Worm (Caenorhabditis elegans) whole organism, L4 larva: ENCODE data around the gene C16D9.1.
A peak's percentile ranks its signal among the peaks of the same experiment; 100 is the strongest.

Experiments used
- F26F4.8 ChIP-seq: fragments of 200-800 bp; sonication (Bioruptor generic); conservative IDR thresholded peaks from 2 replicates; pipeline ENCODE4 v1.3.6; 2022; ENCODE audit warnings: missing genetic modification characterization, missing compliant biosample characterization
- F49E8.2 ChIP-seq: sonication (generic microtip); optimal IDR thresholded peaks from 2 replicates; lab custom pipeline; 2016; ENCODE audit warnings: missing compliant biosample characterization, mild to moderate bottlenecking, missing genetic modification characterization, borderline replicate concordance
- R02D3.7 ChIP-seq: fragments of 150-350 bp; sonication (generic microtip); optimal IDR thresholded peaks from 3 replicates; lab custom pipeline; 2014; ENCODE audit warnings: missing biosample characterization, missing genetic modification characterization
- T26A8.4 ChIP-seq: fragments of 200-800 bp; sonication (Bioruptor generic); IDR thresholded peaks from 2 replicates; pipeline ENCODE4 v1.3.6; 2022; ENCODE audit warnings: missing genetic modification characterization, missing compliant biosample characterization
- Y48G9A.11 ChIP-seq: fragments of 200-800 bp; sonication (Bioruptor generic); IDR thresholded peaks from 2 replicates; pipeline ENCODE4 v1.3.6; 2022; ENCODE audit warnings: missing genetic modification reagents, missing genetic modification characterization, missing compliant biosample characterization
- Y75B8A.6 ChIP-seq: fragments of 200-800 bp; sonication (Bioruptor generic); IDR thresholded peaks from 2 replicates; pipeline ENCODE4 v1.3.6; 2022; ENCODE audit warnings: missing genetic modification reagents, missing genetic modification characterization, missing compliant biosample characterization
- ZK337.2 ChIP-seq: fragments of 200-800 bp; sonication (Bioruptor generic); IDR thresholded peaks from 2 replicates; pipeline ENCODE4 v1.3.6; 2022; ENCODE audit warnings: missing genetic modification reagents, missing genetic modification characterization, missing compliant biosample characterization
- ZK546.5 ChIP-seq, 2 experiments: sonication (generic microtip); optimal IDR thresholded peaks; 2 replicates each; lab custom pipeline; 2017; ENCODE audit warnings: missing biosample characterization in 2 of 2, missing genetic modification characterization in 2 of 2
- aha-1 ChIP-seq: fragments of 150-350 bp; peaks from one replicate; lab custom pipeline; 2014; ENCODE audit warnings: missing biosample characterization, missing genetic modification characterization
- ama-1 ChIP-seq: fragments of 150-350 bp; optimal IDR thresholded peaks from 2 replicates; lab custom pipeline; 2014; ENCODE audit warnings: inconsistent platforms, mixed read lengths
- arid-1 ChIP-seq: fragments of 200-800 bp; sonication (Bioruptor generic); conservative IDR thresholded peaks from 2 replicates; pipeline ENCODE4 v1.3.6; 2022; ENCODE audit warnings: missing genetic modification reagents, missing genetic modification characterization, missing compliant biosample characterization
- ceh-28 ChIP-seq: fragments of 150-350 bp; optimal IDR thresholded peaks from 2 replicates; lab custom pipeline; 2014; ENCODE audit warnings: missing biosample characterization, missing genetic modification reagents, missing genetic modification characterization
- ceh-44 ChIP-seq: fragments of 200-800 bp; sonication (Bioruptor generic); IDR thresholded peaks from 2 replicates; pipeline ENCODE4 v1.3.6; 2022; ENCODE audit warnings: missing genetic modification reagents, missing genetic modification characterization, missing compliant biosample characterization
- ceh-82 ChIP-seq: sonication (generic microtip); optimal IDR thresholded peaks from 2 replicates; lab custom pipeline; 2017; ENCODE audit warnings: missing biosample characterization, missing genetic modification characterization
- daf-19 ChIP-seq: fragments of 200-800 bp; sonication (Bioruptor generic); conservative IDR thresholded peaks from 2 replicates; pipeline ENCODE4 v1.3.6; 2022; ENCODE audit warnings: missing genetic modification characterization, missing compliant biosample characterization
- dmd-6 ChIP-seq: fragments of 200-800 bp; sonication (Bioruptor generic); IDR thresholded peaks from 2 replicates; pipeline ENCODE4 v1.3.6; 2022; ENCODE audit warnings: missing genetic modification reagents, missing genetic modification characterization, missing compliant biosample characterization
- dmd-8 ChIP-seq: fragments of 200-800 bp; sonication (Bioruptor generic); IDR thresholded peaks from 2 replicates; pipeline ENCODE4 v1.3.6; 2022; ENCODE audit warnings: missing genetic modification characterization, missing compliant biosample characterization
- dmd-9 ChIP-seq: fragments of 200-800 bp; sonication (Bioruptor generic); IDR thresholded peaks from 2 replicates; pipeline ENCODE4 v1.3.6; 2022; ENCODE audit warnings: missing genetic modification reagents, missing genetic modification characterization, missing compliant biosample characterization
- duxl-1 ChIP-seq: sonication (generic microtip); optimal IDR thresholded peaks from 2 replicates; lab custom pipeline; 2016; ENCODE audit warnings: mild to moderate bottlenecking, missing genetic modification characterization, moderate library complexity, missing compliant biosample characterization; ENCODE audit not compliant: poor library complexity
- dve-1 ChIP-seq: sonication (generic microtip); optimal IDR thresholded peaks from 2 replicates; lab custom pipeline; 2017; ENCODE audit warnings: antibody characterized with exemption, mild to moderate bottlenecking, missing genetic modification characterization, missing compliant biosample characterization; ENCODE audit not compliant: insufficient read depth
- egl-27 ChIP-seq: sonication (generic microtip); optimal IDR thresholded peaks from 3 replicates; lab custom pipeline; 2017; ENCODE audit warnings: missing biosample characterization, missing genetic modification reagents, missing genetic modification characterization
- egl-43 ChIP-seq: fragments of 200-800 bp; sonication (Bioruptor generic); IDR thresholded peaks from 2 replicates; pipeline ENCODE4 v1.3.6; 2022; ENCODE audit warnings: missing genetic modification reagents, missing genetic modification characterization, missing compliant biosample characterization
- fos-1 ChIP-seq: fragments of 150-350 bp; optimal IDR thresholded peaks from 2 replicates; lab custom pipeline; 2014; ENCODE audit warnings: missing biosample characterization, missing genetic modification characterization
- hlh-11 ChIP-seq: fragments of 200-800 bp; sonication (Bioruptor generic); optimal IDR thresholded peaks from 2 replicates; lab custom pipeline; 2018; ENCODE audit warnings: mild to moderate bottlenecking, missing genetic modification characterization, missing compliant biosample characterization
- lim-7 ChIP-seq: fragments of 200-800 bp; sonication (Bioruptor generic); IDR thresholded peaks from 2 replicates; pipeline ENCODE4 v1.3.6; 2022; ENCODE audit warnings: missing genetic modification characterization, missing compliant biosample characterization
- lin-39 ChIP-seq: fragments of 150-350 bp; optimal IDR thresholded peaks from 2 replicates; lab custom pipeline; 2014; ENCODE audit warnings: missing biosample characterization, missing genetic modification reagents, missing genetic modification characterization
- madf-5 ChIP-seq, 2 experiments: fragments of 200-800 bp; sonication (Bioruptor generic); IDR thresholded peaks; 2 replicates each; pipeline ENCODE4 v1.3.6; 2022; ENCODE audit warnings: missing compliant biosample characterization in 2 of 2, missing genetic modification characterization in 2 of 2
- madf-9 ChIP-seq: fragments of 200-800 bp; sonication (Bioruptor generic); conservative IDR thresholded peaks from 2 replicates; pipeline ENCODE4 v1.3.6; 2022; ENCODE audit warnings: missing genetic modification reagents, missing genetic modification characterization, missing compliant biosample characterization
- mdt-29 ChIP-seq: fragments of 200-800 bp; sonication (Bioruptor generic); IDR thresholded peaks from 2 replicates; pipeline ENCODE4 v1.3.6; 2022; ENCODE audit warnings: missing genetic modification reagents, missing genetic modification characterization, missing compliant biosample characterization
- mxl-3 ChIP-seq: fragments of 200-800 bp; sonication (Bioruptor generic); optimal IDR thresholded peaks from 2 replicates; lab custom pipeline; 2018; ENCODE audit warnings: mild to moderate bottlenecking, missing genetic modification characterization, missing compliant biosample characterization
- nhr-10 ChIP-seq: fragments of 150-350 bp; optimal IDR thresholded peaks from 2 replicates; lab custom pipeline; 2014; ENCODE audit warnings: missing biosample characterization, missing genetic modification characterization
- nhr-102 ChIP-seq: sonication (generic microtip); optimal IDR thresholded peaks from 2 replicates; lab custom pipeline; 2016; ENCODE audit warnings: mild to moderate bottlenecking, missing genetic modification characterization, moderate library complexity, missing compliant biosample characterization
- nhr-237 ChIP-seq: sonication (generic microtip); optimal IDR thresholded peaks from 2 replicates; lab custom pipeline; 2017; ENCODE audit warnings: missing biosample characterization, missing genetic modification characterization
- nhr-25 ChIP-seq: sonication (generic microtip); optimal IDR thresholded peaks from 2 replicates; lab custom pipeline; 2017; ENCODE audit warnings: missing genetic modification characterization, mild to moderate bottlenecking, missing compliant biosample characterization, antibody characterized with exemption, moderate library complexity, borderline replicate concordance; ENCODE audit not compliant: insufficient read depth
- nhr-41 ChIP-seq: fragments of 200-800 bp; sonication (Bioruptor generic); IDR thresholded peaks from 2 replicates; pipeline ENCODE4 v1.3.6; 2022; ENCODE audit warnings: missing genetic modification reagents, missing genetic modification characterization, missing compliant biosample characterization
- nhr-48 ChIP-seq: sonication (generic microtip); optimal IDR thresholded peaks from 2 replicates; lab custom pipeline; 2016; ENCODE audit warnings: mild to moderate bottlenecking, missing genetic modification characterization, missing compliant biosample characterization
- nhr-77 ChIP-seq: fragments of 150-350 bp; optimal IDR thresholded peaks from 2 replicates; lab custom pipeline; 2014; ENCODE audit warnings: missing biosample characterization, missing genetic modification characterization
- pha-4 ChIP-seq, 2 experiments: fragments of 150-350 bp in 1 of 2; fragments of 200-800 bp in 1 of 2; sonication (Bioruptor generic) in 1 of 2; IDR thresholded peaks in 1 of 2; optimal IDR thresholded peaks in 1 of 2; 2 replicates each; pipeline versions ENCODE4 v1.3.6 to Lab custom; 2014 to 2022; ENCODE audit warnings: missing genetic modification characterization in 2 of 2, missing genetic modification reagents in 2 of 2, missing biosample characterization in 1 of 2, missing compliant biosample characterization in 1 of 2
- snpc-1.2 ChIP-seq: fragments of 200-800 bp; sonication (Bioruptor generic); IDR thresholded peaks from 2 replicates; pipeline ENCODE4 v1.3.6; 2022; ENCODE audit warnings: missing genetic modification reagents, missing genetic modification characterization, missing compliant biosample characterization
- snpc-4 ChIP-seq: fragments of 150-350 bp; optimal IDR thresholded peaks from 2 replicates; lab custom pipeline; 2014; ENCODE audit warnings: missing biosample characterization, missing genetic modification characterization
- tag-97 ChIP-seq: fragments of 200-800 bp; sonication (Bioruptor generic); IDR thresholded peaks from 2 replicates; pipeline ENCODE4 v1.3.6; 2022; ENCODE audit warnings: missing genetic modification characterization, missing compliant biosample characterization
- tra-1 ChIP-seq: fragments of 200-800 bp; sonication (Bioruptor generic); IDR thresholded peaks from 2 replicates; pipeline ENCODE4 v1.3.6; 2022; ENCODE audit warnings: missing genetic modification reagents, missing genetic modification characterization, missing compliant biosample characterization
- unc-130 ChIP-seq: sonication (generic microtip); optimal IDR thresholded peaks from 2 replicates; lab custom pipeline; 2016; ENCODE audit warnings: missing genetic modification reagents, missing genetic modification characterization, missing compliant biosample characterization
- unc-62 ChIP-seq, 3 experiments: fragments of 150-350 bp in 1 of 3; sonication (generic microtip); optimal IDR thresholded peaks in 2 of 3; peaks in 1 of 3; 1 replicate in 1 of 3; 2 replicates in 2 of 3; lab custom pipeline; 2014 to 2017; ENCODE audit warnings: missing biosample characterization in 3 of 3, missing genetic modification characterization in 3 of 3, missing genetic modification reagents in 3 of 3, missing genotype in 1 of 3
- vab-7 ChIP-seq: fragments of 200-800 bp; sonication (Bioruptor generic); IDR thresholded peaks from 2 replicates; pipeline ENCODE4 v1.3.6; 2022; ENCODE audit warnings: missing genetic modification reagents, missing genetic modification characterization, missing compliant biosample characterization
- zfp-2 ChIP-seq: sonication (generic microtip); optimal IDR thresholded peaks from 2 replicates; lab custom pipeline; 2016; ENCODE audit warnings: mild to moderate bottlenecking, missing genetic modification characterization, missing compliant biosample characterization
- zfp-3 ChIP-seq: fragments of 200-800 bp; sonication (Bioruptor generic); conservative IDR thresholded peaks from 2 replicates; pipeline ENCODE4 v1.3.6; 2022; ENCODE audit warnings: missing genetic modification reagents, missing genetic modification characterization, missing compliant biosample characterization
- ztf-7 ChIP-seq: fragments of 150-350 bp; optimal IDR thresholded peaks from 2 replicates; lab custom pipeline; 2014; ENCODE audit warnings: missing biosample characterization, missing genetic modification characterization

C16D9.1 gene

ce11 chrV:8228712-8229119 is 30.4 kb upstream of the C16D9.1 start (continued):
- TF ChIP-seq nhr-237 (tag; lab: Kevin White, UChicago) = no peak
- no peak for TF ChIP-seq tag-97
- no peak for TF ChIP-seq R02D3.7 (tag; lab: Kevin White, UChicago)

DNA sequence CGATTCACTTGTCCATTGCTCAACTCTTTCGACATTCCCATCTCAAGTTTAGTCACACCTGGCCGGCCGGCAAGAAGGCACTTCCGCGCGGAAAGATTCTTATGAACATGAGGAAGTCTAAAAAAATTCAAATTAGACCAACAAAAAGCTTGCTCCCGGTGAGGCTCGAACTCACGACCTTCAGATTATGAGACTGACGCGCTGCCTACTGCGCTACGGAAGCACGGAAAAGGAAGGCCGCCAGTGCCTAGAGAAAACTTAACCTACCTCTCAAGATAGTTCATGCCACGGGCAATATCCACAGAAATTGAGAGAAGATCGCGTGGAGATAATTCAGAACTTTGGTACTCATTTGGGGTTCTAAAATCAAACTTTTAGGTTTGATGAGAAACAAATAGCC is 29.1 kb upstream of the C16D9.1 start:
- TF ChIP-seq zfp-3 (GFP tag; lab: Robert Waterston, UW) = no peak
- TF ChIP-seq nhr-77 (tag; lab: Kevin White, UChicago) = no peak
- no peak for TF ChIP-seq nhr-41 (GFP tag; lab: Robert Waterston, UW)
- TF ChIP-seq ZK546.5 (tag; optimal IDR thresholded peaks at IDR 0.05; lab: Kevin White, UChicago) = no peak
- no peak for TF ChIP-seq zfp-2 (tag; lab: Kevin White, UChicago)
- no peak for TF ChIP-seq F49E8.2 (tag; lab: Kevin White, UChicago)
- TF ChIP-seq ceh-82 (tag; lab: Kevin White, UChicago) = no peak
- peak; percentile 77 for TF ChIP-seq lim-7 (GFP tag; lab: Robert Waterston, UW)
- TF ChIP-seq unc-62 (GFP tag; optimal IDR thresholded peaks at IDR 0.05 in 1 of 2; lab: Kevin White, UChicago) = no peak
- no peak for TF ChIP-seq unc-62 (tag; optimal IDR thresholded peaks at IDR 0.05; lab: Kevin White, UChicago)
- TF ChIP-seq dmd-6 (GFP tag; lab: Robert Waterston, UW) = peak; percentile 52
- TF ChIP-seq nhr-10 (tag; lab: Kevin White, UChicago) = no peak
- peak; percentile 32; the same call in 1 of the 2 replicates for TF ChIP-seq snpc-1.2 (GFP tag; lab: Robert Waterston, UW)
- TF ChIP-seq ceh-44 (GFP tag; lab: Robert Waterston, UW) = peak; percentile 53; the same call in 1 of the 2 replicates
- TF ChIP-seq daf-19 (GFP tag; lab: Robert Waterston, UW) = no peak
- TF ChIP-seq mxl-3 (GFP tag; lab: Kevin White, UChicago) = peak; percentile 18
- no peak for TF ChIP-seq arid-1 (GFP tag; lab: Robert Waterston, UW)
- no peak for TF ChIP-seq fos-1 (tag; lab: Kevin White, UChicago)
- peak; percentile 26; the same call in 1 of the 2 replicates for TF ChIP-seq ZK337.2 (GFP tag; lab: Robert Waterston, UW)
- TF ChIP-seq dve-1 (tag; lab: Kevin White, UChicago) = no peak
- no peak for TF ChIP-seq ceh-28 (tag; lab: Kevin White, UChicago)
- TF ChIP-seq mdt-29 (GFP tag; lab: Robert Waterston, UW) = no peak
- no peak for TF ChIP-seq nhr-25
- TF ChIP-seq Y48G9A.11 (GFP tag; lab: Robert Waterston, UW) = no peak
- TF ChIP-seq ama-1 (lab: Kevin White, UChicago) = no peak
- 0 out of 2 replicates have a peak, but pooled peaks have one; percentile 21 for TF ChIP-seq F26F4.8 (GFP tag; lab: Robert Waterston, UW)
- peak; percentile 47; the same call in 1 of the 2 replicates for TF ChIP-seq T26A8.4 (GFP tag; lab: Robert Waterston, UW)
- TF ChIP-seq snpc-4 (tag; lab: Kevin White, UChicago) = peak; percentile 55
- TF ChIP-seq madf-5 (GFP tag; IDR thresholded peaks at IDR 0.05; lab: Robert Waterston, UW) = 0 out of 4 replicates have a peak, but pooled peaks have one; percentile 38
- peak; percentile 54 for TF ChIP-seq aha-1
- no peak for TF ChIP-seq nhr-102 (tag; lab: Kevin White, UChicago)
- TF ChIP-seq pha-4 (GFP tag; IDR thresholded peaks at IDR 0.05; lab: Robert Waterston, UW) = no peak
- no peak for TF ChIP-seq pha-4 (tag; optimal IDR thresholded peaks at IDR 0.05; lab: Kevin White, UChicago)
- no peak for TF ChIP-seq lin-39
- TF ChIP-seq hlh-11 (tag; lab: Kevin White, UChicago) = no peak
- TF ChIP-seq nhr-48 (tag; lab: Kevin White, UChicago) = no peak
- TF ChIP-seq dmd-8 (GFP tag; lab: Robert Waterston, UW) = 0 out of 2 replicates have a peak, but pooled peaks have one; percentile 32
- TF ChIP-seq egl-27 = no peak
- peak; percentile 75 for TF ChIP-seq egl-43 (GFP tag; lab: Robert Waterston, UW)
- peak; percentile 6 for TF ChIP-seq duxl-1 (tag; lab: Kevin White, UChicago)
- no peak for TF ChIP-seq Y75B8A.6 (GFP tag; lab: Robert Waterston, UW)
- TF ChIP-seq madf-9 (GFP tag; lab: Robert Waterston, UW) = 0 out of 2 replicates have a peak, but pooled peaks have one; percentile 35
- TF ChIP-seq unc-130 (GFP tag; lab: Kevin White, UChicago) = no peak
- TF ChIP-seq vab-7 = peak; percentile 60; the same call in 1 of the 2 replicates
- TF ChIP-seq dmd-9 (GFP tag; lab: Robert Waterston, UW) = no peak
- TF ChIP-seq tra-1 (GFP tag; lab: Robert Waterston, UW) = 0 out of 2 replicates have a peak, but pooled peaks have one; percentile 54
- no peak for TF ChIP-seq ztf-7 (tag; lab: Kevin White, UChicago)
